Worm (Caenorhabditis elegans): Measurements from ENCODE around the gene lin-38.

DNA sequence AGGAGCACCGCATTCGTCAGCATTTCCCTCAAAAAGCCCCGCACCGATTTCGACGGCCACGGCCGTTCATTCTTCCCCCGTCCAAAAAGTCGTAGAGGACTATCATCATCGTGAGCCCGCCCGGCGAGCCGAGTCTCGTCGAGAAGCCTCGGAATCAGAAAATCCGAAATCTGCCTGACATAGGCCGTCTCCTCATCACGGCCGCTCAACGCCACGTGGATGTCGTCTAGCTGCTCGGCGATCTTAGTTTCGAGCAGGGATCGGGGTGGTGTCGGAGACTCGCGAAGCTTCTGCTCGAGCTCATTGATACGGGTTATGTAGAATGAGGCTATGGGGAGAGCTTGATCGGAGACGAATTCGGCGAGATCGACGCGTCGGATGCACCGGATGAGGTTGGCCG is 46.6 kb upstream of the lin-38 start:
- TF ChIP-seq nhr-76 (tag; optimal IDR thresholded peaks at IDR 0.05) (no peak), rnt-1 (tag; optimal IDR thresholded peaks at IDR 0.05) (no peak), swsn-7 (tag; optimal IDR thresholded peaks at IDR 0.05) (no peak), mdl-1 (tag; optimal IDR thresholded peaks at IDR 0.05) (no peak), fkh-10 (GFP tag; optimal IDR thresholded peaks at IDR 0.05) (no peak), nhr-11 (tag; optimal IDR thresholded peaks at IDR 0.05) (no peak), fos-1 (tag; optimal IDR thresholded peaks at IDR 0.05) (no peak), nhr-28 (tag; optimal IDR thresholded peaks at IDR 0.05) (no peak), nhr-90 (tag; optimal IDR thresholded peaks at IDR 0.05; ENCODE audit: poor library complexity) (no peak), ztf-4 (tag; optimal IDR thresholded peaks at IDR 0.05) (no peak), ama-1 (optimal IDR thresholded peaks at IDR 0.05) (no peak), snpc-4 (tag; optimal IDR thresholded peaks at IDR 0.05) (no peak), unc-130 (tag; optimal IDR thresholded peaks at IDR 0.05) (no peak)
